Worm (Caenorhabditis elegans) whole organism, late embryonic: Measurements from ENCODE around the gene Y59H11AR.10.

ENCODE experiments used
- C38D4.7 ChIP-seq: fragments of 200-800 bp; sonication (Bioruptor generic); optimal IDR thresholded peaks from 2 replicates; lab custom pipeline; 2018; ENCODE audit warnings: mild to moderate bottlenecking, missing genetic modification characterization, moderate library complexity, missing compliant biosample characterization
- K09A11.1 ChIP-seq: sonication (generic microtip); optimal IDR thresholded peaks from 2 replicates; lab custom pipeline; 2017; ENCODE audit warnings: antibody characterized with exemption, mild to moderate bottlenecking, missing genetic modification characterization, missing compliant biosample characterization; ENCODE audit not compliant: insufficient read depth
- ceh-18 ChIP-seq: sonication (generic microtip); optimal IDR thresholded peaks from 2 replicates; lab custom pipeline; 2016; ENCODE audit warnings: missing genetic modification characterization, missing compliant biosample characterization
- ceh-19 ChIP-seq: fragments of 200-800 bp; sonication (Bioruptor generic); optimal IDR thresholded peaks from 2 replicates; lab custom pipeline; 2018; ENCODE audit warnings: mild to moderate bottlenecking, missing genetic modification characterization, missing compliant biosample characterization
- ceh-2 ChIP-seq: sonication (generic microtip); optimal IDR thresholded peaks from 2 replicates; lab custom pipeline; 2016; ENCODE audit warnings: missing genotype, missing genetic modification characterization, missing compliant biosample characterization
- ceh-31 ChIP-seq: sonication (generic microtip); optimal IDR thresholded peaks from 2 replicates; lab custom pipeline; 2016; ENCODE audit warnings: missing genetic modification characterization, missing compliant biosample characterization
- ceh-45 ChIP-seq: fragments of 200-800 bp; sonication (Bioruptor generic); IDR thresholded peaks from 2 replicates; pipeline ENCODE4 v1.3.6; 2022; ENCODE audit warnings: missing genetic modification reagents, missing genetic modification characterization, missing compliant biosample characterization
- elt-2 ChIP-seq: sonication (generic microtip); optimal IDR thresholded peaks from 2 replicates; lab custom pipeline; 2016; ENCODE audit warnings: missing genetic modification reagents, missing genetic modification characterization, missing compliant biosample characterization
- ets-4 ChIP-seq: sonication (generic microtip); optimal IDR thresholded peaks from 2 replicates; lab custom pipeline; 2016; ENCODE audit warnings: missing genetic modification characterization, missing compliant biosample characterization
- eyg-1 ChIP-seq: sonication (generic microtip); optimal IDR thresholded peaks from 2 replicates; lab custom pipeline; 2016; ENCODE audit warnings: missing genotype, missing genetic modification characterization, missing compliant biosample characterization
- fkh-10 ChIP-seq: fragments of 150-350 bp; optimal IDR thresholded peaks from 2 replicates; lab custom pipeline; 2014; ENCODE audit warnings: missing biosample characterization, missing genetic modification reagents, missing genetic modification characterization
- hlh-6 ChIP-seq: sonication (generic microtip); optimal IDR thresholded peaks from 2 replicates; lab custom pipeline; 2016; ENCODE audit warnings: missing genotype, missing genetic modification characterization, missing compliant biosample characterization
- lim-6 ChIP-seq: sonication (generic microtip); optimal IDR thresholded peaks from 2 replicates; lab custom pipeline; 2016; ENCODE audit warnings: missing genetic modification characterization, missing compliant biosample characterization
- madf-2 ChIP-seq: sonication (generic microtip); optimal IDR thresholded peaks from 2 replicates; lab custom pipeline; 2017; ENCODE audit warnings: missing genetic modification characterization, missing compliant biosample characterization
- mec-3 ChIP-seq: sonication (generic microtip); optimal IDR thresholded peaks from 2 replicates; lab custom pipeline; 2016; ENCODE audit warnings: borderline replicate concordance, missing genetic modification characterization, missing compliant biosample characterization
- nfya-1 ChIP-seq: sonication (generic microtip); optimal IDR thresholded peaks from 2 replicates; lab custom pipeline; 2017; ENCODE audit warnings: missing genetic modification characterization, mild to moderate bottlenecking, missing compliant biosample characterization, antibody characterized with exemption, moderate library complexity
- pat-9 ChIP-seq: fragments of 200-800 bp; sonication (Bioruptor generic); optimal IDR thresholded peaks from 2 replicates; lab custom pipeline; 2018; ENCODE audit warnings: mild to moderate bottlenecking, missing genetic modification characterization, moderate library complexity, missing compliant biosample characterization
- pax-1 ChIP-seq: fragments of 150-350 bp; optimal IDR thresholded peaks from 2 replicates; lab custom pipeline; 2014; ENCODE audit warnings: missing biosample characterization, missing genetic modification characterization
- pha-2 ChIP-seq: sonication (generic microtip); optimal IDR thresholded peaks from 2 replicates; lab custom pipeline; 2017; ENCODE audit warnings: mild to moderate bottlenecking, missing genetic modification characterization, missing compliant biosample characterization
- pros-1 ChIP-seq: fragments of 150-350 bp; optimal IDR thresholded peaks from 2 replicates; lab custom pipeline; 2014; ENCODE audit warnings: missing biosample characterization, missing genetic modification reagents, missing genetic modification characterization
- sdc-2 ChIP-seq: sonication (generic microtip); optimal IDR thresholded peaks from 2 replicates; lab custom pipeline; 2016; ENCODE audit warnings: missing genotype, missing genetic modification characterization, missing compliant biosample characterization
- sox-4 ChIP-seq: sonication (generic microtip); optimal IDR thresholded peaks from 2 replicates; lab custom pipeline; 2017; ENCODE audit warnings: mild to moderate bottlenecking, missing genetic modification characterization, inconsistent platforms, missing compliant biosample characterization
- syd-9 ChIP-seq: sonication (generic microtip); optimal IDR thresholded peaks from 2 replicates; lab custom pipeline; 2016; ENCODE audit warnings: mild to moderate bottlenecking, missing genetic modification characterization, moderate library complexity, missing compliant biosample characterization
- tbx-2 ChIP-seq: sonication (generic microtip); optimal IDR thresholded peaks from 2 replicates; lab custom pipeline; 2016; ENCODE audit warnings: missing genetic modification characterization, missing compliant biosample characterization
- tbx-7 ChIP-seq: sonication (generic microtip); optimal IDR thresholded peaks from 2 replicates; lab custom pipeline; 2016; ENCODE audit warnings: missing genotype, missing genetic modification characterization, missing compliant biosample characterization
- ttx-3 ChIP-seq: sonication (generic microtip); optimal IDR thresholded peaks from 2 replicates; lab custom pipeline; 2016; ENCODE audit warnings: missing genetic modification reagents, missing genetic modification characterization, missing compliant biosample characterization
- unc-3 ChIP-seq, 2 experiments: fragments of 200-800 bp in 1 of 2; sonication (Bioruptor generic) in 1 of 2; sonication (generic microtip) in 1 of 2; conservative IDR thresholded peaks in 1 of 2; optimal IDR thresholded peaks in 1 of 2; 2 replicates each; pipeline versions ENCODE4 v1.3.6 to Lab custom; 2016 to 2022; ENCODE audit warnings: missing compliant biosample characterization in 2 of 2, missing genetic modification characterization in 2 of 2, missing genetic modification reagents in 1 of 2
- unc-42 ChIP-seq: sonication (generic microtip); optimal IDR thresholded peaks from 2 replicates; lab custom pipeline; 2016; ENCODE audit warnings: missing genotype, missing genetic modification characterization, missing compliant biosample characterization
- unc-55 ChIP-seq: sonication (generic microtip); optimal IDR thresholded peaks from 2 replicates; lab custom pipeline; 2017; ENCODE audit warnings: missing biosample characterization, missing genetic modification reagents, missing genetic modification characterization
- zip-5 ChIP-seq: sonication (generic microtip); optimal IDR thresholded peaks from 2 replicates; lab custom pipeline; 2016; ENCODE audit warnings: missing genetic modification characterization, missing compliant biosample characterization
- ztf-16 ChIP-seq: sonication (generic microtip); optimal IDR thresholded peaks from 2 replicates; lab custom pipeline; 2017; ENCODE audit warnings: missing genetic modification characterization, missing compliant biosample characterization

Y59H11AR.10 gene

ce11 chrIV:8629609-8630052 is 26.7 kb downstream of the Y59H11AR.10 start:
- TF ChIP-seq K09A11.1: no peak
- TF ChIP-seq ceh-45: no peak
- no peak for TF ChIP-seq fkh-10 (GFP tag; lab: Kevin White, UChicago)
- TF ChIP-seq pha-2 (tag; lab: Kevin White, UChicago): no peak
- peak; percentile 62 for TF ChIP-seq ceh-18 (tag; lab: Kevin White, UChicago)
- TF ChIP-seq hlh-6 (tag; lab: Kevin White, UChicago): no peak
- TF ChIP-seq tbx-2 (tag; lab: Kevin White, UChicago): peak; percentile 37
- peak; percentile 11 for TF ChIP-seq madf-2 (tag; lab: Kevin White, UChicago)
- peak; percentile 64 for TF ChIP-seq nfya-1
- peak; percentile 22 for TF ChIP-seq unc-42 (tag; lab: Kevin White, UChicago)
- peak; percentile 37 for TF ChIP-seq ceh-19
- TF ChIP-seq zip-5 (tag; lab: Kevin White, UChicago): no peak
- peak; percentile 86 for TF ChIP-seq unc-55 (GFP tag; lab: Kevin White, UChicago)
- peak; percentile 68 for TF ChIP-seq ceh-31 (tag; lab: Kevin White, UChicago)
- TF ChIP-seq lim-6: peak; percentile 12

- TF ChIP-seq elt-2 (tag; lab: Kevin White, UChicago) (no peak), pat-9 (tag; lab: Kevin White, UChicago) (no peak), tbx-2 (tag; lab: Kevin White, UChicago) (no peak), sox-4 (no peak), K09A11.1 (no peak), mec-3 (tag; lab: Kevin White, UChicago) (no peak), sdc-2 (no peak), ceh-2 (no peak), nfya-1 (no peak), pros-1 (tag; lab: Kevin White, UChicago) (no peak), ets-4 (tag; lab: Kevin White, UChicago) (no peak), unc-3 (GFP tag; conservative IDR thresholded peaks at IDR 0.05; lab: Robert Waterston, UW) (no peak), unc-3 (tag; optimal IDR thresholded peaks at IDR 0.05; lab: Kevin White, UChicago) (no peak), ceh-45 (no peak), lim-6 (no peak), ttx-3 (tag; lab: Kevin White, UChicago) (no peak), tbx-7 (tag; lab: Kevin White, UChicago) (no peak)
Observed at ce11 chrIV:8630243-8630642, 27.3 kb downstream of the Y59H11AR.10 start.

DNA sequence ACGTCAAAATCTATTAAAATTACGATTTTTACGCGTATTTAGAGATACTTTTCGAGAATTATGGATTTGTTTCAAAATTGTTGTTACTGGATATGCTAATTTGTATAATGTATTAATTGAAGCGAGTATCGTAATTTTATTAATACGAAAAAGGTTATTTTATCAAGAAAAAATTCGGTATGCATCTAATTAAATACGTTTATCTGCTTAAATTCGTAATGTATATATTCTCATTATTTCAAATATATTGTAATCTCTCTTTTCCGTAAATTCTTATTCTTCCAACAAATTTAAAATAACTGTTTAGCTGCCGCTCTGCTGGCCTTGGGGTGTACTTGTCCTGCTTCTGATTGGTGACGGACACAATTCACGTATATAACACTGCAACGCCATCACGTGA is 28.1 kb downstream of the Y59H11AR.10 start, which contains the start of gene dgk-4:
TSS of gene dgk-4 (plus strand) at position 301 of the 400 bp plus-strand sequence.
- TF ChIP-seq syd-9 (no peak), C38D4.7 (GFP tag; lab: Kevin White, UChicago) (no peak), ztf-16 (tag; lab: Kevin White, UChicago) (no peak), sox-4 (no peak)

DNA sequence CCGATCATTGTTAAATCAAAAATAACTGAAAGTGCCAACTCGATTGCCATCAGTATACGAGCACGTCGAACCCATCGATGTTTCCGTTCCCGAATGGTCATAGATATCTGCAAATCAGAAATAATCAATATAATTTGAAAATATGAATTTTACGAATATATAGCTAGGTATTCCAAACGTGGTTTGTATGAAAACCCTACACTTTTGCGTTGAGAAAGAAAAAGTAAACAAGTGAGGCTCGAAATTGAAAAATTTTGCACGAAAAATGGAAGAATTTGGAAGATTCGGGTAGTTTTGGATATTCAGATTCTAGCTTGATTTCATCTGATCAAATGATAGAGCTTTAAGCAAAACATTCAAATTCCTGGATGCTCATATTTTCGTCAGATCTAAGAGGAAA is 35.8 kb downstream of the Y59H11AR.10 start, which contains the start of gene F42A9.9:
TSS of gene F42A9.9 (minus strand) at position 101 of the 400 bp plus-strand sequence.
- TF ChIP-seq mec-3 (tag; lab: Kevin White, UChicago) (no peak), lim-6 (no peak)

DNA sequence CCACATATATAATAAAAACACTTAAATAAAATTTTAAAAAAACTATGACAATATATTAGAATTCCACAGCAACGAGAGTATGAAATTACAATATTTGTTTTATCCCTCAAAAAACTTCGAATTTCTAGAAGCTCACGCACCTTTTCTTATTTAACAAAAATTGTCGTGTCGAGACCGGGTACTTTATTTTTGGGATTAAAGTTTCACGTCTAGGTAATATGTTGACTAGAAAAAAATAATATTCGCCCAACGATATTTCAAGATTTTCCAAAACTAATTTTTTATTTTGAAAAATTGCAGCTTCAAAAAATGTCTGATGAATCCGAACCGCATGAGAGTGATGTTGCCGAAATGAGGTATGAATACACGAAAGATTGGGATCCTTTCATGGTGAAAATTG is 41.5 kb downstream of the Y59H11AR.10 start, which contains the start of gene C49C8.3:
TSS of gene C49C8.3 (plus strand) at position 301 of the 400 bp plus-strand sequence.
- no peak for TF ChIP-seq ceh-18 (tag; lab: Kevin White, UChicago)
- no peak for TF ChIP-seq eyg-1 (tag; lab: Kevin White, UChicago)

ce11 chrIV:8648502-8648901 is 45.5 kb downstream of the Y59H11AR.10 start, which contains the start of gene cyp-33E1:
TSS of gene cyp-33E1 (minus strand) at chrIV:8648602.
- TF ChIP-seq pax-1 (tag; lab: Kevin White, UChicago): no peak
- TF ChIP-seq, all 69 proteins: peak for 0
